Worm (Caenorhabditis elegans) whole organism, late embryonic: ENCODE results near the gene adr-2.

Source experiments
- T23F11.4 ChIP-seq: fragments of 200-800 bp; sonication (Bioruptor generic); optimal IDR thresholded peaks from 2 replicates; lab custom pipeline; 2018; ENCODE audit warnings: mild to moderate bottlenecking, missing genetic modification characterization, missing compliant biosample characterization
- ama-1 ChIP-seq: fragments of 150-350 bp; optimal IDR thresholded peaks from 2 replicates; lab custom pipeline; 2014
- ceh-9 ChIP-seq: sonication (generic microtip); optimal IDR thresholded peaks from 2 replicates; lab custom pipeline; 2016; ENCODE audit warnings: mild to moderate bottlenecking, missing genetic modification characterization, inconsistent platforms, missing compliant biosample characterization
- che-1 ChIP-seq: sonication (generic microtip); optimal IDR thresholded peaks from 2 replicates; lab custom pipeline; 2016; ENCODE audit warnings: mild to moderate bottlenecking, missing genetic modification characterization, missing compliant biosample characterization
- dmd-4 ChIP-seq: sonication (generic microtip); optimal IDR thresholded peaks from 2 replicates; lab custom pipeline; 2016; ENCODE audit warnings: borderline replicate concordance, missing genetic modification characterization, missing compliant biosample characterization
- fax-1 ChIP-seq: sonication (generic microtip); optimal IDR thresholded peaks from 2 replicates; lab custom pipeline; 2016; ENCODE audit warnings: missing genotype, missing genetic modification characterization, missing compliant biosample characterization
- fkh-10 ChIP-seq: fragments of 150-350 bp; optimal IDR thresholded peaks from 2 replicates; lab custom pipeline; 2014; ENCODE audit warnings: missing biosample characterization, missing genetic modification reagents, missing genetic modification characterization
- pha-4 ChIP-seq: fragments of 150-350 bp; optimal IDR thresholded peaks from 2 replicates; lab custom pipeline; 2018; ENCODE audit warnings: missing biosample characterization, missing genetic modification reagents, missing genetic modification characterization
- tbx-2 ChIP-seq: sonication (generic microtip); optimal IDR thresholded peaks from 2 replicates; lab custom pipeline; 2016; ENCODE audit warnings: missing genetic modification characterization, missing compliant biosample characterization

DNA sequence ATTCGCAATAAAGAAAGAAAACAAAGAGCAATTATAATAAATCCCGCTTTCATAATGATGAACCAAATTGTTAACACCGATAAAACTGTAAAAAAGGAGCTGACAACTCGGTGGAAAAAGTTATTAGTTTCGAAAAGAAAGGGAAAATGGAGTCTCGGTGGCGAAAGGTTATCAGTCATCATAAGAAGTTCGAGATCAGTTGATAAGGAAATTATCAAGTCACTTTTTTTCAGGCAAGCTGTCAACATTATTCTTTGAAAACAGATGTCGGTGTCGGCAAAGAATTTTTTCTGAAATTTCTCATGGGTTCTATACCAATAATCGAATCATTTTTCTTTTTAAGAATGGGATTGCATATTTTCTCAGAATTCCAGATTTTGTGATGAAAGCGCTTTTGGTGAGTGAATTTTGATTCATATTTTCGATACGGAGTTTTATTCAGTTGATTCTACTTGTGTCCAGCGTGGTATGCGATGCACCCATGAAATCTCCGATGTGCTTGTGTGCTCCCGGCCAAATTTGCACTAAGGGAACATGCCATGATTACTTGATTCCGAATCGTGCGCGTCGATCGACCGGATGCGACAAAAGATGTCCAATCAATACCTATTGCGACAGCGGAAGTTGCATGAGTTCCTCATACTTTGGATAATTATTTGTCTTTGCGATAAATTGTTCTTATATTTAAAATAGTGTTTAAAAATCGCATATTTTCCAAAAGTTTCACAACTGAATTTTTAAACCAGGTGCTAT, 44.2 kb downstream of the adr-2 start, which contains the start of the genes F37C12.21 and F37C12.10:
- TF ChIP-seq pha-4 (tag; lab: Kevin White, UChicago): no peak
- TF ChIP-seq tbx-2 (tag; lab: Kevin White, UChicago): no peak
- no peak for TF ChIP-seq che-1 (tag; lab: Kevin White, UChicago)
- TF ChIP-seq T23F11.4 (GFP tag; lab: Kevin White, UChicago): no peak
- TF ChIP-seq ceh-9 (tag; lab: Kevin White, UChicago): no peak
- no peak for TF ChIP-seq fax-1 (tag; lab: Kevin White, UChicago)
- TF ChIP-seq ama-1: no peak
- no peak for TF ChIP-seq dmd-4 (tag; lab: Kevin White, UChicago)
- no peak for TF ChIP-seq fkh-10 (GFP tag; lab: Kevin White, UChicago)
